Worm (Caenorhabditis elegans) whole organism, young adult: ENCODE data around the gene drp-1.
A peak's percentile ranks its signal among the peaks of the same experiment; 100 is the strongest.

ENCODE experiments used
- B0019.2 ChIP-seq: fragments of 200-800 bp; sonication (Bioruptor generic); conservative IDR thresholded peaks from 2 replicates; pipeline ENCODE4 v1.3.6; 2022; ENCODE audit warnings: missing genetic modification reagents, missing genetic modification characterization, missing compliant biosample characterization
- B0336.3 ChIP-seq: fragments of 200-800 bp; sonication (Bioruptor generic); IDR thresholded peaks from 2 replicates; pipeline ENCODE4 v1.3.6; 2022; ENCODE audit warnings: missing genetic modification characterization, missing compliant biosample characterization
- C17E4.6 ChIP-seq: fragments of 200-800 bp; sonication (Bioruptor generic); IDR thresholded peaks from 2 replicates; pipeline ENCODE4 v1.3.6; 2022; ENCODE audit warnings: missing genetic modification reagents, missing genetic modification characterization, missing compliant biosample characterization
- F33H1.4 ChIP-seq: fragments of 200-800 bp; sonication (Bioruptor generic); IDR thresholded peaks from 2 replicates; pipeline ENCODE4 v1.3.6; 2022; ENCODE audit warnings: missing genetic modification reagents, missing genetic modification characterization, missing compliant biosample characterization
- F55B11.4 ChIP-seq: sonication (generic microtip); optimal IDR thresholded peaks from 2 replicates; lab custom pipeline; 2016; ENCODE audit warnings: missing compliant biosample characterization, missing genetic modification characterization, borderline replicate concordance; ENCODE audit not compliant: insufficient read depth
- T07F8.4 ChIP-seq: sonication (generic microtip); optimal IDR thresholded peaks from 2 replicates; lab custom pipeline; 2016; ENCODE audit warnings: mild to moderate bottlenecking, missing genetic modification characterization, moderate library complexity, missing compliant biosample characterization
- akir-1 ChIP-seq: fragments of 200-800 bp; sonication (Bioruptor generic); optimal IDR thresholded peaks from 2 replicates; lab custom pipeline; 2018; ENCODE audit warnings: mild to moderate bottlenecking, missing genetic modification characterization, moderate library complexity, missing compliant biosample characterization
- ama-1 ChIP-seq, 3 experiments: fragments of 150-350 bp in 1 of 3; sonication (generic microtip) in 2 of 3; optimal IDR thresholded peaks; 2 replicates each; lab custom pipeline; 2014 to 2018; ENCODE audit warnings: missing biosample characterization in 2 of 3, missing genetic modification characterization in 2 of 3, missing genetic modification reagents in 2 of 3
- atf-7 ChIP-seq: sonication (generic microtip); optimal IDR thresholded peaks from 2 replicates; lab custom pipeline; 2017; ENCODE audit warnings: mild to moderate bottlenecking, missing genetic modification characterization, missing compliant biosample characterization
- bed-1 ChIP-seq: fragments of 200-800 bp; sonication (Bioruptor generic); IDR thresholded peaks from 2 replicates; pipeline ENCODE4 v1.3.6; 2022; ENCODE audit warnings: missing genetic modification reagents, missing genetic modification characterization, missing compliant biosample characterization
- bed-2 ChIP-seq: fragments of 200-800 bp; sonication (Bioruptor generic); IDR thresholded peaks from 2 replicates; pipeline ENCODE4 v1.3.6; 2022; ENCODE audit warnings: missing genetic modification reagents, missing genetic modification characterization, missing compliant biosample characterization
- ceh-40 ChIP-seq: fragments of 200-800 bp; sonication (Bioruptor generic); IDR thresholded peaks from 2 replicates; pipeline ENCODE4 v1.3.6; 2022; ENCODE audit warnings: missing genetic modification characterization, missing compliant biosample characterization
- ceh-58 ChIP-seq: fragments of 200-800 bp; sonication (Bioruptor generic); IDR thresholded peaks from 2 replicates; pipeline ENCODE4 v1.3.6; 2022; ENCODE audit warnings: missing genetic modification characterization, missing compliant biosample characterization
- ceh-79 ChIP-seq: sonication (generic microtip); optimal IDR thresholded peaks from 2 replicates; lab custom pipeline; 2017; ENCODE audit warnings: mild to moderate bottlenecking, missing genetic modification characterization, missing compliant biosample characterization
- ceh-91 ChIP-seq: fragments of 200-800 bp; sonication (Bioruptor generic); IDR thresholded peaks from 2 replicates; pipeline ENCODE4 v1.3.6; 2022; ENCODE audit warnings: missing genetic modification reagents, missing genetic modification characterization, missing compliant biosample characterization
- dox-1 ChIP-seq: fragments of 200-800 bp; sonication (Bioruptor generic); IDR thresholded peaks from 2 replicates; pipeline ENCODE4 v1.3.6; 2022; ENCODE audit warnings: missing genetic modification reagents, missing genetic modification characterization, missing compliant biosample characterization
- dpl-1 ChIP-seq: fragments of 150-350 bp; optimal IDR thresholded peaks from 2 replicates; lab custom pipeline; 2014; ENCODE audit warnings: missing biosample characterization, missing genetic modification reagents, missing genetic modification characterization
- ekl-4 ChIP-seq: fragments of 200-800 bp; sonication (Bioruptor generic); IDR thresholded peaks from 2 replicates; pipeline ENCODE4 v1.3.6; 2022; ENCODE audit warnings: missing genetic modification reagents, missing genetic modification characterization, missing compliant biosample characterization
- ets-4 ChIP-seq: fragments of 200-800 bp; sonication (Bioruptor generic); optimal IDR thresholded peaks from 2 replicates; lab custom pipeline; 2018; ENCODE audit warnings: mild to moderate bottlenecking, missing genetic modification characterization, missing compliant biosample characterization
- hlh-12 ChIP-seq: sonication (generic microtip); optimal IDR thresholded peaks from 2 replicates; lab custom pipeline; 2016; ENCODE audit warnings: missing genetic modification characterization, missing compliant biosample characterization
- hmg-1.2 ChIP-seq: fragments of 200-800 bp; sonication (Bioruptor generic); IDR thresholded peaks from 2 replicates; pipeline ENCODE4 v1.3.6; 2022; ENCODE audit warnings: missing genetic modification reagents, missing genetic modification characterization, missing compliant biosample characterization
- hsf-1 ChIP-seq: fragments of 200-800 bp; sonication (Bioruptor generic); IDR thresholded peaks from 2 replicates; pipeline ENCODE4 v1.3.6; 2022; ENCODE audit warnings: missing genetic modification reagents, missing genetic modification characterization, missing compliant biosample characterization
- let-526 ChIP-seq: fragments of 200-800 bp; sonication (Bioruptor generic); IDR thresholded peaks from 2 replicates; pipeline ENCODE4 v1.3.6; 2022; ENCODE audit warnings: missing genetic modification reagents, missing genetic modification characterization, missing compliant biosample characterization
- lin-26 ChIP-seq: fragments of 200-800 bp; sonication (Bioruptor generic); IDR thresholded peaks from 2 replicates; pipeline ENCODE4 v1.3.6; 2022; ENCODE audit warnings: missing genetic modification reagents, missing genetic modification characterization, missing compliant biosample characterization
- lin-40 ChIP-seq: sonication (generic microtip); optimal IDR thresholded peaks from 2 replicates; lab custom pipeline; 2016; ENCODE audit warnings: missing genetic modification characterization, mild to moderate bottlenecking, missing compliant biosample characterization, missing genotype, missing genetic modification reagents
- lin-54 ChIP-seq: fragments of 200-800 bp; sonication (Bioruptor generic); optimal IDR thresholded peaks from 2 replicates; lab custom pipeline; 2018; ENCODE audit warnings: mild to moderate bottlenecking, missing genetic modification characterization, missing compliant biosample characterization
- lsl-1 ChIP-seq: fragments of 200-800 bp; sonication (Bioruptor generic); optimal IDR thresholded peaks from 2 replicates; lab custom pipeline; 2018; ENCODE audit warnings: mild to moderate bottlenecking, missing genetic modification characterization, moderate library complexity, missing compliant biosample characterization
- lsy-27 ChIP-seq: sonication (generic microtip); optimal IDR thresholded peaks from 2 replicates; lab custom pipeline; 2017; ENCODE audit warnings: missing genetic modification characterization, mild to moderate bottlenecking, missing compliant biosample characterization, antibody characterized with exemption, missing genotype, borderline replicate concordance; ENCODE audit not compliant: insufficient read depth
- mes-4 ChIP-seq: sonication (generic microtip); optimal IDR thresholded peaks from 2 replicates; lab custom pipeline; 2016; ENCODE audit warnings: missing genotype, missing genetic modification characterization, missing compliant biosample characterization
- nhr-120 ChIP-seq: fragments of 200-800 bp; sonication (Bioruptor generic); IDR thresholded peaks from 2 replicates; pipeline ENCODE4 v1.3.6; 2022; ENCODE audit warnings: missing genetic modification characterization, missing compliant biosample characterization
- snpc-1.3 ChIP-seq: sonication (generic microtip); optimal IDR thresholded peaks from 2 replicates; lab custom pipeline; 2017; ENCODE audit warnings: missing genetic modification characterization, mild to moderate bottlenecking, missing compliant biosample characterization, antibody characterized with exemption, moderate library complexity, missing genotype, missing genetic modification reagents; ENCODE audit not compliant: insufficient read depth
- snpc-4 ChIP-seq, 5 experiments: fragments of 150-350 bp in 1 of 5; sonication (generic microtip) in 4 of 5; optimal IDR thresholded peaks; 2 replicates each; lab custom pipeline; 2014 to 2018; ENCODE audit warnings: missing genetic modification characterization in 5 of 5, missing biosample characterization in 3 of 5, antibody characterized with exemption in 2 of 5, mild to moderate bottlenecking in 2 of 5, missing compliant biosample characterization in 2 of 5, missing genotype in 2 of 5, moderate library complexity in 2 of 5, missing genetic modification reagents in 1 of 5
- ztf-6 ChIP-seq: fragments of 200-800 bp; sonication (Bioruptor generic); IDR thresholded peaks from 2 replicates; pipeline ENCODE4 v1.3.6; 2022; ENCODE audit warnings: missing genetic modification reagents, missing genetic modification characterization, missing compliant biosample characterization

Gene drp-1

ce11 chrIV:5564293-5564692 is 26.0 kb downstream of the drp-1 start:
- TF ChIP-seq ceh-79 (no peak), hmg-1.2 (GFP tag; lab: Robert Waterston, UW) (no peak), bed-2 (GFP tag; lab: Robert Waterston, UW) (no peak), ceh-91 (GFP tag; lab: Robert Waterston, UW) (no peak), ztf-6 (no peak), ceh-40 (GFP tag; lab: Robert Waterston, UW) (no peak)
- TF ChIP-seq, all 124 proteins: peak for 0

- TF ChIP-seq ama-1 (optimal IDR thresholded peaks at IDR 0.05; lab: Kevin White, UChicago): no peak
- no peak for TF ChIP-seq ama-1 (GFP tag; optimal IDR thresholded peaks at IDR 0.05; lab: Kevin White, UChicago)
- no peak for TF ChIP-seq snpc-4 (GFP tag; optimal IDR thresholded peaks at IDR 0.05; lab: Kevin White, UChicago)
- peak in 2 of 4 experiments; percentile 2 to 19 for TF ChIP-seq snpc-4 (tag; optimal IDR thresholded peaks at IDR 0.05; lab: Kevin White, UChicago)
- TF ChIP-seq lin-26 (GFP tag; lab: Robert Waterston, UW): no peak
Observed at ce11 chrIV:5565105-5565504, 26.8 kb downstream of the drp-1 start.

ce11 chrIV:5572693-5573092 is 34.4 kb downstream of the drp-1 start:
- no peak for TF ChIP-seq ets-4

- TF ChIP-seq snpc-1.3 (no peak), hlh-12 (tag; lab: Kevin White, UChicago) (no peak), T07F8.4 (tag; lab: Kevin White, UChicago) (no peak), F33H1.4 (GFP tag; lab: Robert Waterston, UW) (no peak), lsl-1 (GFP tag; lab: Kevin White, UChicago) (no peak), dox-1 (GFP tag; lab: Robert Waterston, UW) (no peak), B0019.2 (GFP tag; lab: Robert Waterston, UW) (no peak)
Observed at ce11 chrIV:5574033-5574432, 35.7 kb downstream of the drp-1 start, which contains the start of gene T12E12.6. T12E12.6 (minus strand) TSS chrIV:5574133.

- TF ChIP-seq B0336.3 (GFP tag; lab: Robert Waterston, UW) (no peak), atf-7 (tag; lab: Kevin White, UChicago) (no peak), lsy-27 (tag; lab: Kevin White, UChicago) (no peak), ekl-4 (GFP tag; lab: Robert Waterston, UW) (no peak), ceh-58 (no peak), F55B11.4 (tag; lab: Kevin White, UChicago) (no peak), mes-4 (tag; lab: Kevin White, UChicago) (no peak), dpl-1 (no peak), let-526 (no peak), hsf-1 (GFP tag; lab: Robert Waterston, UW) (no peak), nhr-120 (no peak), akir-1 (GFP tag; lab: Kevin White, UChicago) (no peak), lin-54 (GFP tag; lab: Kevin White, UChicago) (no peak), lin-40 (tag; lab: Kevin White, UChicago) (no peak), C17E4.6 (GFP tag; lab: Robert Waterston, UW) (no peak), bed-1 (GFP tag; lab: Robert Waterston, UW) (no peak)
Observed at ce11 chrIV:5580588-5581308, 42.5 kb downstream of the drp-1 start.
